Fruit fly (Drosophila melanogaster) whole organism, embryonic: Measurements from ENCODE around the gene CG14153.

Source experiments
- Adf1 ChIP-seq: fragments of 200-800 bp; sonication (Bioruptor generic); IDR thresholded peaks from 2 replicates; pipeline ENCODE4 v1.3.6; 2022; ENCODE audit warnings: missing biosample characterization, missing genetic modification characterization
- Atf-2 ChIP-seq: fragments of 200-800 bp; sonication (Bioruptor generic); optimal IDR thresholded peaks from 2 replicates; lab custom pipeline; 2016; ENCODE audit warnings: missing biosample characterization, missing genetic modification characterization
- CG10267 ChIP-seq: fragments of 200-800 bp; sonication (Bioruptor generic); optimal IDR thresholded peaks from 2 replicates; lab custom pipeline; 2018; ENCODE audit warnings: missing biosample characterization, mild to moderate bottlenecking, missing genetic modification characterization, moderate library complexity
- CG10654 ChIP-seq: fragments of 200-800 bp; sonication (Bioruptor generic); optimal IDR thresholded peaks from 2 replicates; lab custom pipeline; 2016; ENCODE audit warnings: missing biosample characterization, missing genetic modification characterization
- CG10979 ChIP-seq: fragments of 200-800 bp; sonication (Bioruptor generic); optimal IDR thresholded peaks from 2 replicates; lab custom pipeline; 2018; ENCODE audit warnings: missing biosample characterization, mild to moderate bottlenecking, missing genetic modification characterization, moderate library complexity
- CG11247 ChIP-seq: fragments of 200-800 bp; sonication (Bioruptor generic); IDR thresholded peaks from 2 replicates; pipeline ENCODE4 v1.3.6; 2022; ENCODE audit warnings: missing biosample characterization, missing genetic modification characterization
- CG14710 ChIP-seq: fragments of 200-800 bp; sonication (Bioruptor generic); optimal IDR thresholded peaks from 3 replicates; lab custom pipeline; 2019; ENCODE audit warnings: missing biosample characterization, mild to moderate bottlenecking, missing genetic modification characterization, moderate library complexity
- CG14965 ChIP-seq: fragments of 200-800 bp; sonication (Bioruptor generic); optimal IDR thresholded peaks from 2 replicates; lab custom pipeline; 2016; ENCODE audit warnings: missing biosample characterization, missing genetic modification characterization, borderline replicate concordance
- CG15073 ChIP-seq: fragments of 200-800 bp; sonication (Bioruptor generic); optimal IDR thresholded peaks from 2 replicates; lab custom pipeline; 2016; ENCODE audit warnings: missing biosample characterization, missing genetic modification characterization
- CG17385 ChIP-seq: fragments of 200-800 bp; sonication (Bioruptor generic); optimal IDR thresholded peaks from 3 replicates; lab custom pipeline; 2018; ENCODE audit warnings: missing biosample characterization, mild to moderate bottlenecking, missing genetic modification characterization
- CG17568 ChIP-seq: fragments of 200-800 bp; sonication (Bioruptor generic); optimal IDR thresholded peaks from 2 replicates; lab custom pipeline; 2018; ENCODE audit warnings: missing biosample characterization, mild to moderate bottlenecking, missing genetic modification characterization, moderate library complexity
- CG32767 ChIP-seq: fragments of 200-800 bp; sonication (Bioruptor generic); IDR thresholded peaks from 2 replicates; pipeline ENCODE4 v1.3.6; 2022; ENCODE audit warnings: missing biosample characterization, missing genetic modification characterization
- CG3281 ChIP-seq: fragments of 200-800 bp; sonication (Bioruptor generic); optimal IDR thresholded peaks from 3 replicates; lab custom pipeline; 2017; ENCODE audit warnings: missing biosample characterization, mild to moderate bottlenecking, missing genetic modification characterization
- CG33557 ChIP-seq: fragments of 200-800 bp; sonication (Bioruptor generic); optimal IDR thresholded peaks from 2 replicates; lab custom pipeline; 2019; ENCODE audit warnings: missing biosample characterization, mild to moderate bottlenecking, missing genetic modification characterization, moderate library complexity
- CG3847 ChIP-seq: fragments of 200-800 bp; sonication (Bioruptor generic); IDR thresholded peaks from 2 replicates; pipeline ENCODE4 v1.3.6; 2022; ENCODE audit warnings: missing biosample characterization, missing genetic modification characterization
- CG4820 ChIP-seq: fragments of 200-800 bp; sonication (Bioruptor generic); optimal IDR thresholded peaks from 3 replicates; lab custom pipeline; 2016; ENCODE audit warnings: missing biosample characterization, missing genetic modification characterization
- CG6791 ChIP-seq: fragments of 200-800 bp; sonication (Bioruptor generic); IDR thresholded peaks from 3 replicates; pipeline ENCODE4 v1.3.6; 2022; ENCODE audit warnings: missing biosample characterization, missing genetic modification characterization; ENCODE audit not compliant: partially characterized antibody
- CG8765 ChIP-seq: fragments of 200-800 bp; sonication (Bioruptor generic); IDR thresholded peaks from 2 replicates; pipeline ENCODE4 v1.3.6; 2022; ENCODE audit warnings: missing biosample characterization, missing genetic modification characterization
- CG9817 ChIP-seq: fragments of 200-800 bp; sonication (Bioruptor generic); optimal IDR thresholded peaks from 2 replicates; lab custom pipeline; 2018; ENCODE audit warnings: missing biosample characterization, mild to moderate bottlenecking, missing genetic modification characterization, moderate library complexity
- Dek ChIP-seq: fragments of 200-800 bp; sonication (Bioruptor generic); optimal IDR thresholded peaks from 3 replicates; lab custom pipeline; 2019; ENCODE audit warnings: missing biosample characterization, mild to moderate bottlenecking, missing genetic modification characterization, moderate library complexity
- Dfd ChIP-seq, 2 experiments: fragments of >200 bp; optimal IDR thresholded peaks; 2 replicates each; lab custom pipeline; 2017; ENCODE audit warnings: missing biosample characterization in 2 of 2, missing genetic modification characterization in 2 of 2
- E2f1 ChIP-seq: fragments of 200-800 bp; sonication (Bioruptor generic); IDR thresholded peaks from 2 replicates; pipeline ENCODE4 v1.3.6; 2022; ENCODE audit warnings: missing biosample characterization, missing genetic modification characterization
- Fer1 ChIP-seq: fragments of 200-800 bp; sonication (Bioruptor generic); optimal IDR thresholded peaks from 2 replicates; lab custom pipeline; 2017; ENCODE audit warnings: missing biosample characterization, mild to moderate bottlenecking, missing genetic modification characterization
- Hmr ChIP-seq: fragments of 200-800 bp; sonication (Bioruptor generic); optimal IDR thresholded peaks from 3 replicates; lab custom pipeline; 2017; ENCODE audit warnings: mild to moderate bottlenecking, missing biosample characterization, missing genetic modification reagents, missing genetic modification characterization
- Hr51 ChIP-seq, 2 experiments: fragments of 200-800 bp; sonication (Bioruptor generic); optimal IDR thresholded peaks; 2 replicates in 1 of 2; 3 replicates in 1 of 2; lab custom pipeline; 2016 to 2018; ENCODE audit warnings: missing biosample characterization in 2 of 2, missing genetic modification characterization in 2 of 2, mild to moderate bottlenecking in 1 of 2, moderate library complexity in 1 of 2
- MESR4 ChIP-seq: fragments of 200-800 bp; sonication (Bioruptor generic); optimal IDR thresholded peaks from 2 replicates; lab custom pipeline; 2018; ENCODE audit warnings: missing biosample characterization, mild to moderate bottlenecking, missing genetic modification characterization, moderate library complexity
- Mrtf ChIP-seq: fragments of 200-800 bp; sonication (Bioruptor generic); IDR thresholded peaks from 3 replicates; pipeline ENCODE4 v1.3.6; 2022; ENCODE audit warnings: missing biosample characterization, missing genetic modification characterization
- Nf-YA ChIP-seq: fragments of 200-800 bp; sonication (Bioruptor generic); IDR thresholded peaks from 2 replicates; pipeline ENCODE4 v1.3.6; 2022; ENCODE audit warnings: missing biosample characterization, missing genetic modification characterization
- Opbp ChIP-seq: fragments of 200-800 bp; sonication (Bioruptor generic); IDR thresholded peaks from 3 replicates; pipeline ENCODE4 v1.3.6; 2022; ENCODE audit warnings: missing biosample characterization, missing genetic modification characterization; ENCODE audit not compliant: partially characterized antibody
- Spps ChIP-seq: fragments of 200-800 bp; sonication (Bioruptor generic); optimal IDR thresholded peaks from 2 replicates; lab custom pipeline; 2018; ENCODE audit warnings: missing biosample characterization, mild to moderate bottlenecking, missing genetic modification characterization
- Trl ChIP-seq, 3 experiments: fragments of >200 bp in 2 of 3; fragments of 200-800 bp in 1 of 3; sonication (Bioruptor generic) in 1 of 3; optimal IDR thresholded peaks; 2 replicates in 1 of 3; 3 replicates in 2 of 3; lab custom pipeline; 2016 to 2017; ENCODE audit warnings: missing biosample characterization in 1 of 3, missing genetic modification characterization in 1 of 3
- ab ChIP-seq: fragments of 200-800 bp; sonication (Bioruptor generic); optimal IDR thresholded peaks from 2 replicates; lab custom pipeline; 2016; ENCODE audit warnings: missing biosample characterization, missing genetic modification characterization
- az2 ChIP-seq: fragments of 200-800 bp; sonication (Bioruptor generic); optimal IDR thresholded peaks from 3 replicates; lab custom pipeline; 2016; ENCODE audit warnings: missing biosample characterization, missing genetic modification characterization
- bab2 ChIP-seq: fragments of 200-800 bp; sonication (Bioruptor generic); optimal IDR thresholded peaks from 2 replicates; lab custom pipeline; 2016; ENCODE audit warnings: missing biosample characterization, missing genetic modification characterization
- bcd ChIP-seq: fragments of 200-800 bp; sonication (Bioruptor generic); optimal IDR thresholded peaks from 2 replicates; lab custom pipeline; 2017; ENCODE audit warnings: missing biosample characterization, mild to moderate bottlenecking, missing genetic modification characterization
- chif ChIP-seq, 2 experiments: fragments of 200-800 bp; sonication (Bioruptor generic); optimal IDR thresholded peaks; 3 replicates each; lab custom pipeline; 2016; ENCODE audit warnings: missing biosample characterization in 2 of 2, missing genetic modification characterization in 2 of 2
- ci ChIP-seq: fragments of 200-800 bp; sonication (Bioruptor generic); IDR thresholded peaks from 3 replicates; pipeline ENCODE4 v1.3.6; 2022; ENCODE audit warnings: missing biosample characterization, missing genetic modification characterization
- dm ChIP-seq: fragments of 200-800 bp; sonication (Bioruptor generic); optimal IDR thresholded peaks from 3 replicates; lab custom pipeline; 2016; ENCODE audit warnings: missing biosample characterization, missing genetic modification characterization
- eyg ChIP-seq: fragments of 200-800 bp; sonication (Bioruptor generic); optimal IDR thresholded peaks from 3 replicates; lab custom pipeline; 2016; ENCODE audit warnings: missing biosample characterization, missing genetic modification characterization
- gsb ChIP-seq: fragments of 200-800 bp; sonication (Bioruptor generic); IDR thresholded peaks from 2 replicates; pipeline ENCODE4 v1.3.6; 2022; ENCODE audit warnings: missing biosample characterization, missing genetic modification characterization
- h ChIP-seq: fragments of >200 bp; optimal IDR thresholded peaks from 2 replicates; lab custom pipeline; 2017
- kni ChIP-seq: fragments of 200-800 bp; sonication (Bioruptor generic); optimal IDR thresholded peaks from 3 replicates; lab custom pipeline; 2017; ENCODE audit warnings: mild to moderate bottlenecking, missing biosample characterization, missing genetic modification reagents, missing genetic modification characterization
- nerfin-2 ChIP-seq: fragments of 200-800 bp; sonication (Bioruptor generic); IDR thresholded peaks from 2 replicates; pipeline ENCODE4 v1.3.6; 2022; ENCODE audit warnings: missing biosample characterization, missing genetic modification characterization; ENCODE audit not compliant: partially characterized antibody
- odd ChIP-seq: fragments of 200-800 bp; sonication (Bioruptor generic); optimal IDR thresholded peaks from 2 replicates; lab custom pipeline; 2017; ENCODE audit warnings: missing biosample characterization, mild to moderate bottlenecking, missing genetic modification characterization
- sd ChIP-seq: fragments of 200-800 bp; sonication (Bioruptor generic); optimal IDR thresholded peaks from 3 replicates; lab custom pipeline; 2018; ENCODE audit warnings: missing biosample characterization, mild to moderate bottlenecking, missing genetic modification characterization, moderate library complexity
- sisA ChIP-seq: fragments of 200-800 bp; sonication (Bioruptor generic); IDR thresholded peaks from 2 replicates; pipeline ENCODE4 v1.3.6; 2022; ENCODE audit warnings: missing biosample characterization, missing genetic modification characterization
- tin ChIP-seq: fragments of 200-800 bp; sonication (Bioruptor generic); optimal IDR thresholded peaks from 3 replicates; lab custom pipeline; 2016; ENCODE audit warnings: missing biosample characterization, missing genetic modification characterization
- trh ChIP-seq: fragments of 200-800 bp; sonication (Bioruptor generic); optimal IDR thresholded peaks from 2 replicates; lab custom pipeline; 2016; ENCODE audit warnings: missing biosample characterization, missing genetic modification characterization
- tup ChIP-seq: fragments of 200-800 bp; sonication (Bioruptor generic); optimal IDR thresholded peaks from 2 replicates; lab custom pipeline; 2016; ENCODE audit warnings: missing biosample characterization, mild to moderate bottlenecking, missing genetic modification characterization, moderate library complexity
- zfh2 ChIP-seq: fragments of 200-800 bp; sonication (Bioruptor generic); optimal IDR thresholded peaks from 2 replicates; lab custom pipeline; 2016; ENCODE audit warnings: missing biosample characterization, missing genetic modification characterization

Gene CG14153

DNA sequence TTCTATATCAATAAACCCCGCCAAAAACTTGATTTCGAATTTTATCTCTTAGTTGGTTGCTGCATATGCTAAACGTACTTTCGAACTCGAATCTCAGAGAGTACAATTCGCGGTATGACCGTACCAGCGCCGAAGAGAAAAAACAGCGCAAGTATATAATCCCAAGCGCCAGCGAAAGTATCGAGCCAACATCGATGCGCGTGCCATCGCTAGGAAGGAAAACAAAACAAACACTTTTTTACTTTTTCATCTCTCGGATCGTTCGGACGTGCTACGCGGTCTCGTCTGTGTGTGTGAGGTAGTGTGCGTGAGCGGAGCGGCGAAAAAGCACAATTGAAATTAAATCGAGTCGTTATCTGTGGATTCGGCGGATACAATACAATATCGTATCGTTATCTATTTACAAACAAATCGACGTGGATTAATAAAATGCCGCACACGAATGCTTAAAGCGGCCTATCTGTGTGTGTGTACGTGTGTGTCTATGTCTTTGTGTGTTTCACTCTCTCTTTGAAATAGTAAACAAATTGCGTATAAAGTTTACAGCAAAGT lies 21.3 kb downstream of the CG14153 start, which contains the start of gene simj (continued):
- TF ChIP-seq Dek (tag; lab: Kevin White, UChicago) (peak; percentile 65), CG3281 (GFP tag; lab: Kevin White, UChicago) (peak; percentile 23), kni (GFP tag; lab: Kevin White, UChicago) (peak; percentile 53), Fer1 (GFP tag; lab: Kevin White, UChicago) (peak; percentile 80), Spps (tag; lab: Kevin White, UChicago) (peak; percentile 29), trh (GFP tag; lab: Kevin White, UChicago) (no peak), tup (no peak), CG32767 (no peak), chif (GFP tag; optimal IDR thresholded peaks at IDR 0.05; lab: Kevin White, UChicago) (no peak), sd (tag; lab: Kevin White, UChicago) (peak; percentile 59), CG17385 (GFP tag; lab: Kevin White, UChicago) (peak; percentile 64), CG6791 (peak; percentile 88), MESR4 (GFP tag; lab: Kevin White, UChicago) (peak; percentile 68), tin (GFP tag; lab: Kevin White, UChicago) (peak; percentile 26), dm (peak; percentile 2), E2f1 (GFP tag; lab: Robert Waterston, UW) (0 out of 2 replicates have a peak, but pooled peaks have one; percentile 16), Hr51 (GFP tag; optimal IDR thresholded peaks at IDR 0.05; lab: Kevin White, UChicago) (peak; percentile 10 to 39), bcd (GFP tag; lab: Kevin White, UChicago) (peak; percentile 31), CG11247 (0 out of 2 replicates have a peak, but pooled peaks have one; percentile 13), ab (no peak), Trl (optimal IDR thresholded peaks at IDR 0.05; lab: Kevin White, UChicago) (peak in 1 of 2 experiments; percentile 12), Trl (GFP tag; optimal IDR thresholded peaks at IDR 0.05; lab: Kevin White, UChicago) (peak; percentile 63), Opbp (peak; percentile 94), CG8765 (GFP tag; lab: Robert Waterston, UW) (no peak), Hmr (GFP tag; lab: Kevin White, UChicago) (peak; percentile 68), gsb (GFP tag; lab: Robert Waterston, UW) (no peak), CG3847 (GFP tag; lab: Robert Waterston, UW) (no peak), CG14965 (no peak), Atf-2 (GFP tag; lab: Kevin White, UChicago) (no peak), ci (GFP tag; lab: Robert Waterston, UW) (peak; percentile 81), nerfin-2 (peak; percentile 51), bab2 (GFP tag; lab: Kevin White, UChicago) (no peak), sisA (GFP tag; lab: Robert Waterston, UW) (no peak), Dfd (GFP tag; optimal IDR thresholded peaks at IDR 0.05; lab: Kevin White, UChicago) (no peak), CG14710 (tag; lab: Kevin White, UChicago) (peak; percentile 62), Adf1 (GFP tag; lab: Robert Waterston, UW) (peak; percentile 68; the same call in 1 of the 2 replicates), CG10979 (tag; lab: Kevin White, UChicago) (peak; percentile 37), odd (peak; percentile 42), CG4820 (GFP tag; lab: Kevin White, UChicago) (no peak), h (no peak), CG10654 (no peak), eyg (GFP tag; lab: Kevin White, UChicago) (peak; percentile 28), Nf-YA (GFP tag; lab: Robert Waterston, UW) (no peak), CG17568 (GFP tag; lab: Kevin White, UChicago) (no peak), zfh2 (GFP tag; lab: Kevin White, UChicago) (peak; percentile 38), CG15073 (GFP tag; lab: Kevin White, UChicago) (no peak), CG33557 (GFP tag; lab: Kevin White, UChicago) (no peak), Mrtf (GFP tag; lab: Robert Waterston, UW) (no peak), CG9817 (no peak), CG10267 (tag; lab: Kevin White, UChicago) (peak; percentile 78), az2 (GFP tag; lab: Kevin White, UChicago) (peak; percentile 13)
